Worm (Caenorhabditis elegans): ENCODE measurements around the gene ift-43.
A peak's percentile ranks its signal among the peaks of the same experiment; 100 is the strongest.

ift-43 gene

ce11 chrII:5698869-5699268, 38.3 kb upstream of the ift-43 start, which contains the start of the genes C25H3.10 and C25H3.1:
C25H3.10 (minus strand) TSS chrII:5698969.
C25H3.1 (plus strand) TSS chrII:5699071.
- TF ChIP-seq skn-1 (tag; optimal IDR thresholded peaks at IDR 0.05) (no peak), nhr-67 (tag; optimal IDR thresholded peaks at IDR 0.05) (no peak), nhr-77 (tag; optimal IDR thresholded peaks at IDR 0.05) (no peak), nfya-1 (tag; optimal IDR thresholded peaks at IDR 0.05; ENCODE audit: insufficient read depth) (no peak), egl-5 (tag; optimal IDR thresholded peaks at IDR 0.05) (peak; percentile 74), R02D3.7 (tag; optimal IDR thresholded peaks at IDR 0.05) (no peak), nhr-23 (tag; optimal IDR thresholded peaks at IDR 0.05) (no peak)

ce11 chrII:5698254-5698653, 37.7 kb upstream of the ift-43 start:
- TF ChIP-seq ztf-11 (tag; optimal IDR thresholded peaks at IDR 0.05) (no peak), snpc-4 (tag; optimal IDR thresholded peaks at IDR 0.05) (peak; percentile 12), nhr-23 (tag; optimal IDR thresholded peaks at IDR 0.05) (no peak), fos-1 (tag; optimal IDR thresholded peaks at IDR 0.05) (no peak), nhr-25 (tag; optimal IDR thresholded peaks at IDR 0.05) (no peak), ceh-82 (tag; optimal IDR thresholded peaks at IDR 0.05) (no peak), pha-4 (tag; optimal IDR thresholded peaks at IDR 0.05) (peak; percentile 52), R02D3.7 (tag; optimal IDR thresholded peaks at IDR 0.05) (no peak), nhr-77 (tag; optimal IDR thresholded peaks at IDR 0.05) (no peak), elt-2 (tag; optimal IDR thresholded peaks at IDR 0.05) (peak; percentile 58), nhr-76 (tag; optimal IDR thresholded peaks at IDR 0.05) (no peak), unc-62 (GFP tag; optimal IDR thresholded peaks at IDR 0.05) (no peak), nfya-1 (tag; optimal IDR thresholded peaks at IDR 0.05; ENCODE audit: insufficient read depth) (no peak), ZK546.5 (tag; optimal IDR thresholded peaks at IDR 0.05) (no peak), mdl-1 (tag; optimal IDR thresholded peaks at IDR 0.05) (no peak), egl-5 (tag; optimal IDR thresholded peaks at IDR 0.05) (no peak), lsy-12 (tag; optimal IDR thresholded peaks at IDR 0.05) (no peak), sea-2 (GFP tag; optimal IDR thresholded peaks at IDR 0.05) (no peak), ama-1 (optimal IDR thresholded peaks at IDR 0.05) (no peak), pqm-1 (tag; optimal IDR thresholded peaks at IDR 0.05) (peak; percentile 42)

- TF ChIP-seq daf-12 (tag; optimal IDR thresholded peaks at IDR 0.05) (no peak), fos-1 (tag; optimal IDR thresholded peaks at IDR 0.05) (no peak), nhr-76 (tag; optimal IDR thresholded peaks at IDR 0.05) (no peak), aly-2 (tag; optimal IDR thresholded peaks at IDR 0.05) (no peak), jun-1 (tag; optimal IDR thresholded peaks at IDR 0.05) (no peak), ztf-4 (tag; optimal IDR thresholded peaks at IDR 0.05) (no peak), elt-2 (tag; optimal IDR thresholded peaks at IDR 0.05) (no peak), hmg-11 (tag; optimal IDR thresholded peaks at IDR 0.05) (no peak), nhr-11 (tag; optimal IDR thresholded peaks at IDR 0.05) (no peak)
Observed at ce11 chrII:5697338-5697737, 36.8 kb upstream of the ift-43 start.

- no peak for TF ChIP-seq sea-2 (GFP tag; optimal IDR thresholded peaks at IDR 0.05)
- no peak for TF ChIP-seq nhr-76 (tag; optimal IDR thresholded peaks at IDR 0.05)
- no peak for TF ChIP-seq snpc-4 (tag; optimal IDR thresholded peaks at IDR 0.05)
- no peak for TF ChIP-seq nhr-43 (tag; optimal IDR thresholded peaks at IDR 0.05; ENCODE audit: poor library complexity, severe bottlenecking)
- TF ChIP-seq ceh-9 (tag; optimal IDR thresholded peaks at IDR 0.05) = no peak
- no peak for TF ChIP-seq nfya-1 (tag; optimal IDR thresholded peaks at IDR 0.05; ENCODE audit: insufficient read depth)
- TF ChIP-seq ceh-28 (tag; optimal IDR thresholded peaks at IDR 0.05) = no peak
- no peak for TF ChIP-seq elt-2 (tag; optimal IDR thresholded peaks at IDR 0.05)
- no peak for TF ChIP-seq daf-12 (tag; optimal IDR thresholded peaks at IDR 0.05)
- no peak for TF ChIP-seq fkh-10 (GFP tag; optimal IDR thresholded peaks at IDR 0.05)
- TF ChIP-seq ztf-4 (tag; optimal IDR thresholded peaks at IDR 0.05) = no peak
- no peak for TF ChIP-seq ama-1 (optimal IDR thresholded peaks at IDR 0.05)
- TF ChIP-seq egl-27 (tag; optimal IDR thresholded peaks at IDR 0.05) = no peak
- no peak for TF ChIP-seq fos-1 (tag; optimal IDR thresholded peaks at IDR 0.05)
- no peak for TF ChIP-seq lin-15B (tag; optimal IDR thresholded peaks at IDR 0.05)
- no peak for TF ChIP-seq egl-5 (tag; optimal IDR thresholded peaks at IDR 0.05)
- no peak for TF ChIP-seq aly-2 (tag; optimal IDR thresholded peaks at IDR 0.05)
Observed at ce11 chrII:5696218-5696617, 35.6 kb upstream of the ift-43 start.

ce11 chrII:5694798-5695197, 34.2 kb upstream of the ift-43 start, which contains the start of gene C25H3.14:
C25H3.14 (plus strand) TSS chrII:5695098.
- no peak for TF ChIP-seq nhr-237 (tag; optimal IDR thresholded peaks at IDR 0.05)
- TF ChIP-seq ceh-28 (tag; optimal IDR thresholded peaks at IDR 0.05) = no peak
- no peak for TF ChIP-seq snpc-4 (tag; optimal IDR thresholded peaks at IDR 0.05)
- no peak for TF ChIP-seq elt-1 (tag; optimal IDR thresholded peaks at IDR 0.05)
- TF ChIP-seq pqm-1 (tag; optimal IDR thresholded peaks at IDR 0.05) = no peak
- no peak for TF ChIP-seq ama-1 (optimal IDR thresholded peaks at IDR 0.05)

Data from whole organism, L3 larva.